Fruit fly (Drosophila melanogaster): ENCODE results near the gene Ocho.

Gene Ocho

DNA sequence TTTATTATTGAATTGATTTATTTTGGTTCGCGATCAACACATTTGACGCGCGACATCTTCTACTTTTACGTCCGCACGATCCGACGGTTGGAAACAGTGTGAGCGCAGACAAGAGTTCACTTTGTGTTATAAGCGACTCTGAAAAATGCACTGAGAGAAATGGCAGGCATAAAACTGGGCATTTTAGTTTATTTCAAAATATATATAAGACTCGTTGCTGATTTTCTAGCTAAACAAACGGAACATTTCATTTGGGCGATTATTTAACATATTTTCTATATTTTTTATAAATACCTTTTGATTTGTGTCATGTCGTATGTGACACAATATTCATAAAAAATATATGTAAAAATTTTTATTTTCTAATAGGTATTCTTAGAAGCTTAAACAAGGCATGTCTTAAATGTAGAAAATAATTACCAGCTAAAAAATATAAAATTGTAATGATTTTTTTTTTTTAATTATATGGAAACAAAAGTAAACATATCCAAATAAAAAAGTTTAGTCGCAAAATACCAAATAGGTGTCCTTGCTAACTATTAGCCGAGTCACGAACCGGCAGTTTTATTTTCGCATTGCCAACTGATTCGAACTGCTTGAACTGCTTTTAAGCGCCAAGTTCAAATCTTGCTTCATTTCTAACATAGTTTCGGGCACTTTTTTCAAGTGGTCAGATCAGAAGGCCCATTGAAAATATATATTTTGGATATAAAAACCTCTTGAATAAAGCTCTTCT, 39.5 kb downstream of the Ocho start, which contains the start of gene Reck (continued):
- TF ChIP-seq slou (GFP tag; optimal IDR thresholded peaks at IDR 0.05) (peak; percentile 35), sd (tag; optimal IDR thresholded peaks at IDR 0.05) (peak; percentile 3), klu (GFP tag; IDR thresholded peaks at IDR 0.05) (no peak), repo (GFP tag; optimal IDR thresholded peaks at IDR 0.05) (peak; percentile 6), dimm (GFP tag; IDR thresholded peaks at IDR 0.05) (no peak), zf30C (GFP tag; optimal IDR thresholded peaks at IDR 0.05) (peak; percentile 86), tio (GFP tag; optimal IDR thresholded peaks at IDR 0.05) (peak; percentile 83), CG32772 (GFP tag; IDR thresholded peaks at IDR 0.05) (peak; percentile 55), CG1832 (GFP tag; optimal IDR thresholded peaks at IDR 0.05) (no peak), CG2875 (GFP tag; optimal IDR thresholded peaks at IDR 0.05) (peak; percentile 76), CG9609 (GFP tag; optimal IDR thresholded peaks at IDR 0.05) (peak; percentile 46), CG9437 (GFP tag; optimal IDR thresholded peaks at IDR 0.05) (peak; percentile 62), cas (GFP tag; IDR thresholded peaks at IDR 0.05) (peak; percentile 60; the same call in 1 of the 2 replicates), br (optimal IDR thresholded peaks at IDR 0.05) (no peak), CG6272 (GFP tag; IDR thresholded peaks at IDR 0.05) (peak; percentile 32; the same call in 1 of the 2 replicates), Vsx1 (GFP tag; optimal IDR thresholded peaks at IDR 0.05) (peak; percentile 60), schlank (tag; optimal IDR thresholded peaks at IDR 0.05) (peak; percentile 18), Med (GFP tag) (peak; percentile 93), CG15601 (tag; optimal IDR thresholded peaks at IDR 0.05) (peak; percentile 69), HmgD (GFP tag; optimal IDR thresholded peaks at IDR 0.05) (no peak), CG7556 (GFP tag; optimal IDR thresholded peaks at IDR 0.05) (peak; percentile 76), Xbp1 (GFP tag; optimal IDR thresholded peaks at IDR 0.05) (peak; percentile 87), Ptx1 (GFP tag; IDR thresholded peaks at IDR 0.05) (peak; percentile 68), cg (GFP tag; optimal IDR thresholded peaks at IDR 0.05) (no peak), H2.0 (GFP tag; IDR thresholded peaks at IDR 0.05) (peak; percentile 59), CG31224 (GFP tag; IDR thresholded peaks at IDR 0.05) (peak; percentile 55), emc (GFP tag; optimal IDR thresholded peaks at IDR 0.05) (peak; percentile 37), D19B (GFP tag; optimal IDR thresholded peaks at IDR 0.05) (peak; percentile 46), gcm (GFP tag; optimal IDR thresholded peaks at IDR 0.05) (peak; percentile 90), gro (GFP tag; optimal IDR thresholded peaks at IDR 0.05) (no peak), CG11696 (GFP tag; IDR thresholded peaks at IDR 0.05) (peak; percentile 61), Ssrp (tag; optimal IDR thresholded peaks at IDR 0.05) (peak; percentile 74), Elba2 (GFP tag; optimal IDR thresholded peaks at IDR 0.05) (no peak), Sin3A (optimal IDR thresholded peaks at IDR 0.05) (no peak), Dll (GFP tag; IDR thresholded peaks at IDR 0.05; ENCODE audit: partially characterized antibody) (no peak), CG18599 (GFP tag; optimal IDR thresholded peaks at IDR 0.05) (peak; percentile 86), Six4 (GFP tag; optimal IDR thresholded peaks at IDR 0.05) (peak; percentile 79), Kr (GFP tag; optimal IDR thresholded peaks at IDR 0.05) (no peak), en (GFP tag; optimal IDR thresholded peaks at IDR 0.05) (peak; percentile 39), aop (GFP tag; IDR thresholded peaks at IDR 0.05) (peak; percentile 29; the same call in 1 of the 2 replicates), Atf6 (GFP tag; IDR thresholded peaks at IDR 0.05) (peak; percentile 80; the same call in 1 of the 2 replicates), CG14014 (GFP tag; IDR thresholded peaks at IDR 0.05) (peak; percentile 86), Xrp1 (GFP tag; IDR thresholded peaks at IDR 0.05) (peak; percentile 92), chif (GFP tag; optimal IDR thresholded peaks at IDR 0.05) (peak; percentile 40 to 63), Hey (tag; optimal IDR thresholded peaks at IDR 0.05) (no peak), so (GFP tag; IDR thresholded peaks at IDR 0.05) (no peak; the same call in none of the 3 replicates), NK7.1 (GFP tag; optimal IDR thresholded peaks at IDR 0.05) (peak; percentile 16), kay (GFP tag; optimal IDR thresholded peaks at IDR 0.05) (peak; percentile 14), Sry-δ (GFP tag; optimal IDR thresholded peaks at IDR 0.05) (peak; percentile 2), Spps (tag; optimal IDR thresholded peaks at IDR 0.05) (peak; percentile 88), org-1 (GFP tag; optimal IDR thresholded peaks at IDR 0.05) (peak; percentile 22), CTCF (GFP tag; optimal IDR thresholded peaks at IDR 0.05) (peak; percentile 59)
